Worm (Caenorhabditis elegans): ENCODE measurements around the gene W09D6.1.

ce11 chrIII:11054032-11054431 lies 14.6 kb upstream of the W09D6.1 start:
- TF ChIP-seq F22D6.2 (tag; optimal IDR thresholded peaks at IDR 0.05) = no peak
- TF ChIP-seq rpc-1 (optimal IDR thresholded peaks at IDR 0.05) = no peak
- TF ChIP-seq rpc-1 (tag; optimal IDR thresholded peaks at IDR 0.05) = no peak
- TF ChIP-seq bed-1 (GFP tag; IDR thresholded peaks at IDR 0.05) = no peak
- no peak for TF ChIP-seq Y67H2A.10 (GFP tag; conservative IDR thresholded peaks at IDR 0.05)
- no peak for TF ChIP-seq F37B4.10 (GFP tag; IDR thresholded peaks at IDR 0.05)
- no peak for TF ChIP-seq hlh-12 (tag; optimal IDR thresholded peaks at IDR 0.05)
- no peak for TF ChIP-seq F57C9.4 (tag; optimal IDR thresholded peaks at IDR 0.05)
